Worm (Caenorhabditis elegans): ENCODE results near the gene srw-138.
"Not testable (repeated sequence)": the region's sequence is repeated elsewhere in the genome, so short reads cannot be mapped to it uniquely, and the experiment has no call there.

srw-138 gene

ce11 chrV:2987407-2987806, 24.5 kb upstream of the srw-138 start, which contains the start of gene srh-85:
srh-85 (minus strand) TSS chrV:2987507.
- no peak for TF ChIP-seq tbx-37 (GFP tag; conservative IDR thresholded peaks at IDR 0.05)
- no peak for TF ChIP-seq pes-1 (GFP tag; IDR thresholded peaks at IDR 0.05)
- no peak for TF ChIP-seq flt-1 (GFP tag; IDR thresholded peaks at IDR 0.05)
- no peak for TF ChIP-seq tbx-11 (GFP tag; IDR thresholded peaks at IDR 0.05)
- no peak for TF ChIP-seq aly-1 (tag; optimal IDR thresholded peaks at IDR 0.05)
- TF ChIP-seq ets-7 (tag; optimal IDR thresholded peaks at IDR 0.05) = no peak
- no peak for TF ChIP-seq hnd-1 (tag; optimal IDR thresholded peaks at IDR 0.05)
- no peak for TF ChIP-seq ama-1 (optimal IDR thresholded peaks at IDR 0.05)

ce11 chrV:2985309-2985708, 22.4 kb upstream of the srw-138 start, which contains the start of gene srw-139:
srw-139 (minus strand) TSS chrV:2985409.
- TF ChIP-seq ceh-13 (GFP tag; optimal IDR thresholded peaks at IDR 0.05) = no peak

ce11 chrV:2983351-2983750, 20.5 kb upstream of the srw-138 start, which contains the start of gene srw-117:
srw-117 (minus strand) TSS chrV:2983451.
- no peak for TF ChIP-seq flt-1 (GFP tag; IDR thresholded peaks at IDR 0.05)
- TF ChIP-seq hmbx-1 (tag; optimal IDR thresholded peaks at IDR 0.05) = no peak
- no peak for TF ChIP-seq B0310.2 (tag; optimal IDR thresholded peaks at IDR 0.05)
- no peak for TF ChIP-seq tbx-37 (GFP tag; conservative IDR thresholded peaks at IDR 0.05)
- TF ChIP-seq hnd-1 (tag; optimal IDR thresholded peaks at IDR 0.05) = no peak
- TF ChIP-seq ceh-36 (tag; optimal IDR thresholded peaks at IDR 0.05) = no peak
- no peak for TF ChIP-seq aly-1 (tag; optimal IDR thresholded peaks at IDR 0.05)
- no peak for TF ChIP-seq tbx-11 (GFP tag; IDR thresholded peaks at IDR 0.05)
- TF ChIP-seq scrt-1 (GFP tag; IDR thresholded peaks at IDR 0.05) = no peak
- TF ChIP-seq ets-7 (tag; optimal IDR thresholded peaks at IDR 0.05) = no peak
- TF ChIP-seq ama-1 (optimal IDR thresholded peaks at IDR 0.05) = no peak
- no peak for TF ChIP-seq F13C5.2 (tag; optimal IDR thresholded peaks at IDR 0.05)
- TF ChIP-seq ceh-13 (GFP tag; optimal IDR thresholded peaks at IDR 0.05) = no peak
- TF ChIP-seq sea-1 (GFP tag; conservative IDR thresholded peaks at IDR 0.05) = no peak
- no peak for TF ChIP-seq hmg-4 (GFP tag; optimal IDR thresholded peaks at IDR 0.05)
- TF ChIP-seq pes-1 (GFP tag; IDR thresholded peaks at IDR 0.05) = no peak
- no peak for TF ChIP-seq tra-4 (tag; optimal IDR thresholded peaks at IDR 0.05)

- TF ChIP-seq tbx-37 (GFP tag; conservative IDR thresholded peaks at IDR 0.05) = no peak
- no peak for TF ChIP-seq flt-1 (GFP tag; IDR thresholded peaks at IDR 0.05)
- no peak for TF ChIP-seq pes-1 (GFP tag; IDR thresholded peaks at IDR 0.05)
- no peak for TF ChIP-seq ceh-36 (tag; optimal IDR thresholded peaks at IDR 0.05)
- TF ChIP-seq ceh-13 (GFP tag; optimal IDR thresholded peaks at IDR 0.05) = no peak
- TF ChIP-seq sea-1 (GFP tag; conservative IDR thresholded peaks at IDR 0.05) = no peak
- no peak for TF ChIP-seq tbx-11 (GFP tag; IDR thresholded peaks at IDR 0.05)
- no peak for TF ChIP-seq ama-1 (optimal IDR thresholded peaks at IDR 0.05)
- no peak for TF ChIP-seq ets-7 (tag; optimal IDR thresholded peaks at IDR 0.05)
- TF ChIP-seq F13C5.2 (tag; optimal IDR thresholded peaks at IDR 0.05) = no peak
- no peak for TF ChIP-seq B0310.2 (tag; optimal IDR thresholded peaks at IDR 0.05)
- TF ChIP-seq tra-4 (tag; optimal IDR thresholded peaks at IDR 0.05) = no peak
- TF ChIP-seq aly-1 (tag; optimal IDR thresholded peaks at IDR 0.05) = no peak
- TF ChIP-seq scrt-1 (GFP tag; IDR thresholded peaks at IDR 0.05) = no peak
- TF ChIP-seq hmg-4 (GFP tag; optimal IDR thresholded peaks at IDR 0.05) = no peak
- TF ChIP-seq hmbx-1 (tag; optimal IDR thresholded peaks at IDR 0.05) = no peak
- TF ChIP-seq hnd-1 (tag; optimal IDR thresholded peaks at IDR 0.05) = no peak
These were observed 17.1 kb upstream of the srw-138 start, which contains the start of gene srw-118 for ce11 chrV:2979978-2980377. srw-118 (minus strand) TSS chrV:2980078.

ce11 chrV:2976287-2976686, 13.4 kb upstream of the srw-138 start, which contains the start of gene srw-124:
srw-124 (plus strand) TSS chrV:2976587.
- TF ChIP-seq hnd-1 (tag; optimal IDR thresholded peaks at IDR 0.05) = no peak
- no peak for TF ChIP-seq sea-1 (GFP tag; conservative IDR thresholded peaks at IDR 0.05)
- no peak for TF ChIP-seq pes-1 (GFP tag; IDR thresholded peaks at IDR 0.05)
- TF ChIP-seq hmbx-1 (tag; optimal IDR thresholded peaks at IDR 0.05) = no peak
- TF ChIP-seq ceh-13 (GFP tag; optimal IDR thresholded peaks at IDR 0.05) = no peak
- no peak for TF ChIP-seq tra-4 (tag; optimal IDR thresholded peaks at IDR 0.05)
- no peak for TF ChIP-seq scrt-1 (GFP tag; IDR thresholded peaks at IDR 0.05)
- no peak for TF ChIP-seq ama-1 (optimal IDR thresholded peaks at IDR 0.05)
- TF ChIP-seq B0310.2 (tag; optimal IDR thresholded peaks at IDR 0.05) = no peak
- TF ChIP-seq aly-1 (tag; optimal IDR thresholded peaks at IDR 0.05) = no peak
- no peak for TF ChIP-seq ceh-36 (tag; optimal IDR thresholded peaks at IDR 0.05)
- TF ChIP-seq ets-7 (tag; optimal IDR thresholded peaks at IDR 0.05) = no peak
- TF ChIP-seq hmg-4 (GFP tag; optimal IDR thresholded peaks at IDR 0.05) = no peak
- no peak for TF ChIP-seq tbx-37 (GFP tag; conservative IDR thresholded peaks at IDR 0.05)
- TF ChIP-seq tbx-11 (GFP tag; IDR thresholded peaks at IDR 0.05) = no peak
- no peak for TF ChIP-seq F13C5.2 (tag; optimal IDR thresholded peaks at IDR 0.05)
- TF ChIP-seq flt-1 (GFP tag; IDR thresholded peaks at IDR 0.05) = no peak

- not testable (repeated sequence) for TF ChIP-seq ets-7 (tag; optimal IDR thresholded peaks at IDR 0.05); sea-1 (GFP tag; conservative IDR thresholded peaks at IDR 0.05); tra-4 (tag; optimal IDR thresholded peaks at IDR 0.05)
These were observed 12.4 kb upstream of the srw-138 start, which contains the start of gene srw-123 for ce11 chrV:2975285-2975684. srw-123 (minus strand) TSS chrV:2975385.

ce11 chrV:2971307-2971999, 8.6 kb upstream of the srw-138 start, which contains the start of gene srw-129:
srw-129 (plus strand) TSS chrV:2971949.
- TF ChIP-seq ceh-13 (GFP tag; optimal IDR thresholded peaks at IDR 0.05) (no peak), aly-1 (tag; optimal IDR thresholded peaks at IDR 0.05) (no peak), tbx-37 (GFP tag; conservative IDR thresholded peaks at IDR 0.05) (no peak), ets-7 (tag; optimal IDR thresholded peaks at IDR 0.05) (no peak), B0310.2 (tag; optimal IDR thresholded peaks at IDR 0.05) (no peak), pes-1 (GFP tag; IDR thresholded peaks at IDR 0.05) (no peak), tra-4 (tag; optimal IDR thresholded peaks at IDR 0.05) (no peak), hnd-1 (tag; optimal IDR thresholded peaks at IDR 0.05) (no peak), flt-1 (GFP tag; IDR thresholded peaks at IDR 0.05) (no peak), ceh-36 (tag; optimal IDR thresholded peaks at IDR 0.05) (no peak), hmg-4 (GFP tag; optimal IDR thresholded peaks at IDR 0.05) (no peak), ama-1 (optimal IDR thresholded peaks at IDR 0.05) (no peak), F13C5.2 (tag; optimal IDR thresholded peaks at IDR 0.05) (no peak)

Measured in whole organism, early embryonic.